Worm (Caenorhabditis elegans): Measurements from ENCODE around the gene mcp-1.

The mcp-1 gene

DNA sequence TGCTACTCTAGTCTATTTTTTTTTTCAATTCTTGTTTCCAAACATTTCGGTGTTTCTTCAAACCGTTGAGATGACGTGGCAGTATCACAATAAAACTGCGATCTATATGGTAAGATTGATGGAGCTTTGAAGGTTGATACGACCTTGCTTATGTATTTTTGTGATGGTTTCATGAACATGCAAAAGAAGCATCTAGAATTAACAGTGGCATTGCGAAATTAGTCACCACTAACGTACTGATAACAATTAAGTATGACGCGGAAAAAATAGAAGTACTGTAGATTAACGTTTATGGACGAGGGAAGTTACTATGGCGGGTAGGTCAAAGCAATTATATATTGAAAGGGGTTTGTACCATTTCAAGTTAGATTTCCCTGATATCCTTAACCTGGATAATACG is 50.8 kb downstream of the mcp-1 start (continued):
- TF ChIP-seq daf-8 (GFP tag; IDR thresholded peaks at IDR 0.05) = no peak
- no peak for TF ChIP-seq F49E8.2 (tag; optimal IDR thresholded peaks at IDR 0.05; ENCODE audit: borderline replicate concordance)
- TF ChIP-seq aha-1 (tag) = peak; percentile 83
- no peak for TF ChIP-seq ZK546.5 (tag; optimal IDR thresholded peaks at IDR 0.05)
- peak; percentile 20 for TF ChIP-seq pqm-1 (tag; optimal IDR thresholded peaks at IDR 0.05)
- no peak for TF ChIP-seq madf-5 (GFP tag; IDR thresholded peaks at IDR 0.05)

DNA sequence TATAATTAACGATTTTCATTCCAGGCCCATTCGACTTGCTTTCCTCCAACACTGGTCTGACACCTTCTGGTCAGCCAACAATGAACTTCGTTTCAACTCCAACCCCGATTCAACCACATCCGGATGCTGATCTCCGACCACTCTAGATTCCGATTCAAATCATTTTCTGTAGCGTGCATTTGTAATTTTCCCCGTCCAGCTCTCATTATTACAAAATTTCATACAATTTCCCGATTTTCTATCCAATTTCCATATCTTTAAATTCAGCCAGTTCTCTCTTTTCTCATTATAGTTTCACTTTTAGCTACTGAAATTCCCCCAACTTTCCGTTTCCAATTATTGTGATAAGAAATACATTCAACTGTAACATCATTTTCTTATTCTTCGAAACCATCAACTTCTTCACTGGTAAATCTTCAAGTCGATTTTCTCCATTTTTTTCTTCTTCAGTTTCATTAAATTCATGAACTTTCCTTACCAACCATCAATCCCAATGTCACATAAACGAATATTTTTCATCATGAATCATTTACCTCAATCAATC is 54.0 kb downstream of the mcp-1 start:
- TF ChIP-seq nhr-25 (tag; optimal IDR thresholded peaks at IDR 0.05; ENCODE audit: borderline replicate concordance, insufficient read depth) (no peak), snpc-1.2 (GFP tag; IDR thresholded peaks at IDR 0.05) (peak; percentile 46; the same call in 1 of the 2 replicates), egl-43 (GFP tag; IDR thresholded peaks at IDR 0.05) (peak; percentile 22; the same call in 1 of the 2 replicates), skn-1 (tag; optimal IDR thresholded peaks at IDR 0.05) (no peak), gei-8 (GFP tag; optimal IDR thresholded peaks at IDR 0.05) (no peak), ztf-7 (tag; optimal IDR thresholded peaks at IDR 0.05) (no peak), lin-39 (tag; optimal IDR thresholded peaks at IDR 0.05) (no peak), fkh-10 (GFP tag; optimal IDR thresholded peaks at IDR 0.05) (no peak), arid-1 (GFP tag; conservative IDR thresholded peaks at IDR 0.05) (peak; percentile 9; the same call in 1 of the 2 replicates), nhr-41 (GFP tag; IDR thresholded peaks at IDR 0.05) (no peak), hlh-30 (tag; optimal IDR thresholded peaks at IDR 0.05; ENCODE audit: insufficient read depth) (no peak), ceh-32 (tag; optimal IDR thresholded peaks at IDR 0.05; ENCODE audit: poor library complexity) (no peak), daf-19 (GFP tag; conservative IDR thresholded peaks at IDR 0.05) (no peak), aha-1 (tag) (no peak), lin-38 (GFP tag; IDR thresholded peaks at IDR 0.05) (peak; percentile 44), duxl-1 (tag; optimal IDR thresholded peaks at IDR 0.05; ENCODE audit: poor library complexity) (no peak), zip-2 (tag; optimal IDR thresholded peaks at IDR 0.05) (no peak), nhr-77 (tag; optimal IDR thresholded peaks at IDR 0.05) (no peak), mep-1 (tag; optimal IDR thresholded peaks at IDR 0.05) (peak; percentile 40), lir-3 (tag; optimal IDR thresholded peaks at IDR 0.05) (no peak), pha-4 (GFP tag; IDR thresholded peaks at IDR 0.05) (peak; percentile 9; the same call in 1 of the 2 replicates), pha-4 (tag; optimal IDR thresholded peaks at IDR 0.05) (no peak), dmd-9 (GFP tag; IDR thresholded peaks at IDR 0.05) (no peak), ces-1 (GFP tag; optimal IDR thresholded peaks at IDR 0.05) (no peak), F26F4.8 (GFP tag; conservative IDR thresholded peaks at IDR 0.05) (no peak), nhr-11 (tag; optimal IDR thresholded peaks at IDR 0.05) (no peak), jun-1 (tag; optimal IDR thresholded peaks at IDR 0.05) (no peak), R02D3.7 (tag; optimal IDR thresholded peaks at IDR 0.05) (no peak), rbr-2 (tag; optimal IDR thresholded peaks at IDR 0.05) (no peak), dpl-1 (GFP tag; optimal IDR thresholded peaks at IDR 0.05) (no peak), nhr-6 (tag; optimal IDR thresholded peaks at IDR 0.05) (no peak), lin-1 (GFP tag; IDR thresholded peaks at IDR 0.05) (no peak), mes-2 (tag; optimal IDR thresholded peaks at IDR 0.05; ENCODE audit: poor library complexity, severe bottlenecking) (no peak), set-16 (GFP tag; IDR thresholded peaks at IDR 0.05) (no peak), dve-1 (tag; optimal IDR thresholded peaks at IDR 0.05; ENCODE audit: insufficient read depth) (no peak), F10B5.3 (tag; optimal IDR thresholded peaks at IDR 0.05) (no peak), spr-1 (tag; optimal IDR thresholded peaks at IDR 0.05) (no peak), T26A8.4 (GFP tag; IDR thresholded peaks at IDR 0.05) (no peak), attf-4 (tag; optimal IDR thresholded peaks at IDR 0.05) (no peak), pqm-1 (tag; optimal IDR thresholded peaks at IDR 0.05) (no peak), spr-3 (GFP tag; optimal IDR thresholded peaks at IDR 0.05) (no peak), Y75B8A.6 (GFP tag; IDR thresholded peaks at IDR 0.05) (no peak), F49E8.2 (tag; optimal IDR thresholded peaks at IDR 0.05; ENCODE audit: borderline replicate concordance) (peak; percentile 31)

Data from whole organism, L4 larva.